Fruit fly (Drosophila melanogaster) whole organism, embryonic: ENCODE measurements around the gene brat.

Experiments
- CG10147 ChIP-seq: fragments of 200-800 bp; sonication (Bioruptor generic); optimal IDR thresholded peaks from 2 replicates; lab custom pipeline; 2019; ENCODE audit warnings: missing biosample characterization, mild to moderate bottlenecking, missing genetic modification characterization, moderate library complexity
- CG10366 ChIP-seq: fragments of 200-800 bp; sonication (Bioruptor generic); IDR thresholded peaks from 2 replicates; pipeline ENCODE4 v1.3.6; 2022; ENCODE audit warnings: missing biosample characterization, missing genetic modification characterization
- CG10431 ChIP-seq: fragments of 200-800 bp; sonication (Bioruptor generic); optimal IDR thresholded peaks from 3 replicates; lab custom pipeline; 2018; ENCODE audit warnings: missing biosample characterization, mild to moderate bottlenecking, missing genetic modification characterization
- CG11247 ChIP-seq: fragments of 200-800 bp; sonication (Bioruptor generic); IDR thresholded peaks from 2 replicates; pipeline ENCODE4 v1.3.6; 2022; ENCODE audit warnings: missing biosample characterization, missing genetic modification characterization
- CG12236 ChIP-seq: fragments of 200-800 bp; sonication (Bioruptor generic); optimal IDR thresholded peaks from 2 replicates; lab custom pipeline; 2016; ENCODE audit warnings: missing biosample characterization, missing genetic modification characterization
- CG16779 ChIP-seq: fragments of 200-800 bp; sonication (Bioruptor generic); IDR thresholded peaks from 2 replicates; pipeline ENCODE4 v1.3.6; 2022; ENCODE audit warnings: missing biosample characterization, missing genetic modification characterization
- CG30403 ChIP-seq: fragments of 200-800 bp; sonication (Bioruptor generic); optimal IDR thresholded peaks from 3 replicates; lab custom pipeline; 2016; ENCODE audit warnings: missing biosample characterization, missing genetic modification characterization
- CG31365 ChIP-seq: fragments of 200-800 bp; sonication (Bioruptor generic); optimal IDR thresholded peaks from 2 replicates; lab custom pipeline; 2018; ENCODE audit warnings: missing biosample characterization, mild to moderate bottlenecking, missing genetic modification characterization
- CG32772 ChIP-seq: fragments of 200-800 bp; sonication (Bioruptor generic); IDR thresholded peaks from 2 replicates; pipeline ENCODE4 v1.3.6; 2022; ENCODE audit warnings: missing biosample characterization, missing genetic modification characterization
- CG33557 ChIP-seq: fragments of 200-800 bp; sonication (Bioruptor generic); optimal IDR thresholded peaks from 2 replicates; lab custom pipeline; 2019; ENCODE audit warnings: missing biosample characterization, mild to moderate bottlenecking, missing genetic modification characterization, moderate library complexity
- CG34224 ChIP-seq: fragments of 200-800 bp; sonication (Bioruptor generic); IDR thresholded peaks from 3 replicates; pipeline ENCODE4 v1.3.6; 2022; ENCODE audit warnings: missing biosample characterization, missing genetic modification characterization; ENCODE audit not compliant: partially characterized antibody
- CG4404 ChIP-seq: fragments of 200-800 bp; sonication (Bioruptor generic); IDR thresholded peaks from 2 replicates; pipeline ENCODE4 v1.3.6; 2022; ENCODE audit warnings: missing biosample characterization, missing genetic modification characterization
- CG6272 ChIP-seq: fragments of 200-800 bp; sonication (Bioruptor generic); IDR thresholded peaks from 2 replicates; pipeline ENCODE4 v1.3.6; 2022; ENCODE audit warnings: missing biosample characterization, missing genetic modification characterization
- CG6765 ChIP-seq: fragments of 200-800 bp; sonication (Bioruptor generic); optimal IDR thresholded peaks from 3 replicates; lab custom pipeline; 2017; ENCODE audit warnings: missing biosample characterization, mild to moderate bottlenecking, missing genetic modification characterization
- CG7745 ChIP-seq: fragments of 200-800 bp; sonication (Bioruptor generic); optimal IDR thresholded peaks from 2 replicates; lab custom pipeline; 2018; ENCODE audit warnings: missing biosample characterization, mild to moderate bottlenecking, missing genetic modification characterization, moderate library complexity
- CG7963 ChIP-seq: fragments of 200-800 bp; sonication (Bioruptor generic); IDR thresholded peaks from 3 replicates; pipeline ENCODE4 v1.3.6; 2022; ENCODE audit warnings: missing biosample characterization, missing genetic modification characterization; ENCODE audit not compliant: partially characterized antibody
- CG8388 ChIP-seq: fragments of 200-800 bp; sonication (Bioruptor generic); optimal IDR thresholded peaks from 2 replicates; lab custom pipeline; 2019; ENCODE audit warnings: missing biosample characterization, mild to moderate bottlenecking, missing genetic modification characterization, moderate library complexity
- CG9609 ChIP-seq: fragments of 200-800 bp; sonication (Bioruptor generic); optimal IDR thresholded peaks from 3 replicates; lab custom pipeline; 2016; ENCODE audit warnings: missing biosample characterization, missing genetic modification characterization
- CG9817 ChIP-seq: fragments of 200-800 bp; sonication (Bioruptor generic); optimal IDR thresholded peaks from 2 replicates; lab custom pipeline; 2018; ENCODE audit warnings: missing biosample characterization, mild to moderate bottlenecking, missing genetic modification characterization, moderate library complexity
- D ChIP-seq, 2 experiments: fragments of 200-800 bp in 1 of 2; fragments of >200 bp in 1 of 2; sonication (Bioruptor generic) in 1 of 2; optimal IDR thresholded peaks; 2 replicates in 1 of 2; 3 replicates in 1 of 2; lab custom pipeline; 2017; ENCODE audit warnings: mild to moderate bottlenecking in 1 of 2, missing biosample characterization in 1 of 2, missing genetic modification characterization in 1 of 2, missing genetic modification reagents in 1 of 2
- Dek ChIP-seq: fragments of 200-800 bp; sonication (Bioruptor generic); optimal IDR thresholded peaks from 3 replicates; lab custom pipeline; 2019; ENCODE audit warnings: missing biosample characterization, mild to moderate bottlenecking, missing genetic modification characterization, moderate library complexity
- Dfd ChIP-seq, 2 experiments: fragments of >200 bp; optimal IDR thresholded peaks; 2 replicates each; lab custom pipeline; 2017; ENCODE audit warnings: missing biosample characterization in 2 of 2, missing genetic modification characterization in 2 of 2
- E2f1 ChIP-seq: fragments of 200-800 bp; sonication (Bioruptor generic); IDR thresholded peaks from 2 replicates; pipeline ENCODE4 v1.3.6; 2022; ENCODE audit warnings: missing biosample characterization, missing genetic modification characterization
- GATAe ChIP-seq: fragments of 200-800 bp; sonication (Bioruptor generic); conservative IDR thresholded peaks from 2 replicates; pipeline ENCODE4 v1.3.6; 2022; ENCODE audit warnings: missing biosample characterization, missing genetic modification characterization
- Gug ChIP-seq: fragments of 200-800 bp; sonication (Bioruptor generic); IDR thresholded peaks from 4 replicates; pipeline ENCODE4 v1.3.6; 2022; ENCODE audit warnings: missing biosample characterization, missing genetic modification characterization
- H2.0 ChIP-seq: fragments of 200-800 bp; sonication (Bioruptor generic); IDR thresholded peaks from 2 replicates; pipeline ENCODE4 v1.3.6; 2022; ENCODE audit warnings: missing biosample characterization, missing genetic modification characterization
- Hand ChIP-seq: fragments of 200-800 bp; sonication (Bioruptor generic); optimal IDR thresholded peaks from 2 replicates; lab custom pipeline; 2017; ENCODE audit warnings: mild to moderate bottlenecking, missing biosample characterization, missing genetic modification reagents, missing genetic modification characterization
- Hmr ChIP-seq: fragments of 200-800 bp; sonication (Bioruptor generic); optimal IDR thresholded peaks from 3 replicates; lab custom pipeline; 2017; ENCODE audit warnings: mild to moderate bottlenecking, missing biosample characterization, missing genetic modification reagents, missing genetic modification characterization
- MBD-R2 ChIP-seq: fragments of 200-800 bp; sonication (Bioruptor generic); IDR thresholded peaks from 2 replicates; pipeline ENCODE4 v1.3.6; 2022; ENCODE audit warnings: missing biosample characterization, missing genetic modification characterization
- ara ChIP-seq: fragments of 200-800 bp; sonication (Bioruptor generic); IDR thresholded peaks from 2 replicates; pipeline ENCODE4 v1.3.6; 2022; ENCODE audit warnings: missing biosample characterization, missing genetic modification characterization
- bsh ChIP-seq, 2 experiments: fragments of 200-800 bp; sonication (Bioruptor generic); optimal IDR thresholded peaks; 2 replicates each; lab custom pipeline; 2017 to 2018; ENCODE audit warnings: mild to moderate bottlenecking in 2 of 2, missing biosample characterization in 2 of 2, missing genetic modification characterization in 2 of 2, moderate library complexity in 1 of 2
- da ChIP-seq: fragments of 200-800 bp; sonication (Bioruptor generic); optimal IDR thresholded peaks from 2 replicates; lab custom pipeline; 2016; ENCODE audit warnings: missing biosample characterization, missing genetic modification characterization
- dysf ChIP-seq: fragments of 200-800 bp; sonication (Bioruptor generic); IDR thresholded peaks from 3 replicates; pipeline ENCODE4 v1.3.6; 2022; ENCODE audit warnings: missing biosample characterization, missing genetic modification characterization
- fu2 ChIP-seq: fragments of 200-800 bp; sonication (Bioruptor generic); optimal IDR thresholded peaks from 2 replicates; lab custom pipeline; 2016; ENCODE audit warnings: missing biosample characterization, missing genetic modification characterization
- grn ChIP-seq: fragments of 200-800 bp; sonication (Bioruptor generic); optimal IDR thresholded peaks from 3 replicates; lab custom pipeline; 2017; ENCODE audit warnings: missing biosample characterization, missing genetic modification characterization
- insv ChIP-seq, 2 experiments: fragments of 200-800 bp; sonication (Bioruptor generic); optimal IDR thresholded peaks; 3 replicates each; lab custom pipeline; 2016 to 2018; ENCODE audit warnings: missing biosample characterization in 2 of 2, missing genetic modification characterization in 2 of 2
- inv ChIP-seq: fragments of 200-800 bp; sonication (Bioruptor generic); IDR thresholded peaks from 2 replicates; pipeline ENCODE4 v1.3.6; 2022; ENCODE audit warnings: missing biosample characterization, missing genetic modification characterization; ENCODE audit not compliant: partially characterized antibody
- ken ChIP-seq: fragments of 200-800 bp; sonication (Bioruptor generic); IDR thresholded peaks from 3 replicates; pipeline ENCODE4 v1.3.6; 2022; ENCODE audit warnings: missing biosample characterization, missing genetic modification characterization
- nom ChIP-seq: fragments of 200-800 bp; sonication (Bioruptor generic); optimal IDR thresholded peaks from 2 replicates; lab custom pipeline; 2017; ENCODE audit warnings: missing biosample characterization, missing genetic modification characterization, mild to moderate bottlenecking, moderate library complexity, missing genetic modification reagents
- pho ChIP-seq: fragments of 200-800 bp; sonication (Bioruptor generic); optimal IDR thresholded peaks from 2 replicates; lab custom pipeline; 2016; ENCODE audit warnings: missing biosample characterization, missing genetic modification characterization
- psq ChIP-seq: fragments of 200-800 bp; sonication (Bioruptor generic); optimal IDR thresholded peaks from 2 replicates; lab custom pipeline; 2017; ENCODE audit warnings: missing biosample characterization, missing genetic modification characterization
- sens-2 ChIP-seq: fragments of 200-800 bp; sonication (Bioruptor generic); IDR thresholded peaks from 2 replicates; pipeline ENCODE4 v1.3.6; 2022; ENCODE audit warnings: missing biosample characterization, missing genetic modification characterization
- so ChIP-seq: fragments of 200-800 bp; sonication (Bioruptor generic); IDR thresholded peaks from 3 replicates; pipeline ENCODE4 v1.3.6; 2022; ENCODE audit warnings: missing biosample characterization, missing genetic modification characterization
- vfl ChIP-seq: fragments of 200-800 bp; sonication (Bioruptor generic); optimal IDR thresholded peaks from 2 replicates; lab custom pipeline; 2016; ENCODE audit warnings: missing biosample characterization, missing genetic modification characterization

Gene brat

dm6 chr2L:19196443-19197044 lies 62.9 kb downstream of the brat start (continued):
- TF ChIP-seq Dfd (GFP tag; optimal IDR thresholded peaks at IDR 0.05; lab: Kevin White, UChicago) (no peak), insv (GFP tag; optimal IDR thresholded peaks at IDR 0.05; lab: Kevin White, UChicago) (no peak), sens-2 (GFP tag; lab: Robert Waterston, UW) (peak; percentile 61), CG4404 (GFP tag; lab: Robert Waterston, UW) (peak; percentile 76), D (optimal IDR thresholded peaks at IDR 0.05; lab: Kevin White, UChicago) (no peak), D (GFP tag; optimal IDR thresholded peaks at IDR 0.05; lab: Kevin White, UChicago) (peak; percentile 76), so (GFP tag; lab: Robert Waterston, UW) (peak; percentile 59; the same call in 1 of the 3 replicates), CG33557 (peak; percentile 72), nom (GFP tag; lab: Kevin White, UChicago) (peak; percentile 78), inv (GFP tag; lab: Robert Waterston, UW) (no peak), pho (GFP tag; lab: Kevin White, UChicago) (no peak), CG10366 (peak; percentile 64), Dek (tag; lab: Kevin White, UChicago) (no peak), CG6765 (GFP tag; lab: Kevin White, UChicago) (no peak), Gug (GFP tag; lab: Robert Waterston, UW) (peak; percentile 48; the same call in 2 of the 4 replicates), psq (GFP tag; lab: Kevin White, UChicago) (no peak), ara (GFP tag; lab: Robert Waterston, UW) (peak; percentile 91), CG30403 (GFP tag; lab: Kevin White, UChicago) (peak; percentile 37), bsh (GFP tag; optimal IDR thresholded peaks at IDR 0.05; lab: Kevin White, UChicago) (peak; percentile 47 to 80), CG31365 (tag; lab: Kevin White, UChicago) (no peak), CG6272 (GFP tag; lab: Robert Waterston, UW) (no peak), CG11247 (GFP tag; lab: Robert Waterston, UW) (peak; percentile 34; the same call in 1 of the 2 replicates), CG7963 (no peak), CG32772 (GFP tag; lab: Robert Waterston, UW) (peak; percentile 69), CG10147 (GFP tag; lab: Kevin White, UChicago) (no peak), Hand (GFP tag; lab: Kevin White, UChicago) (no peak), CG34224 (GFP tag; lab: Robert Waterston, UW) (no peak), MBD-R2 (no peak), CG10431 (GFP tag; lab: Kevin White, UChicago) (peak; percentile 19), da (GFP tag; lab: Kevin White, UChicago) (no peak), CG8388 (GFP tag; lab: Kevin White, UChicago) (peak; percentile 46), Hmr (GFP tag; lab: Kevin White, UChicago) (peak; percentile 3), vfl (GFP tag; lab: Kevin White, UChicago) (no peak), CG9609 (GFP tag; lab: Kevin White, UChicago) (peak; percentile 12), CG12236 (GFP tag; lab: Kevin White, UChicago) (no peak), E2f1 (GFP tag; lab: Robert Waterston, UW) (peak; percentile 64), H2.0 (GFP tag; lab: Robert Waterston, UW) (peak; percentile 55), dysf (GFP tag; lab: Robert Waterston, UW) (peak; percentile 55; the same call in 2 of the 3 replicates), ken (GFP tag; lab: Robert Waterston, UW) (peak; percentile 81), CG16779 (GFP tag; lab: Robert Waterston, UW) (no peak), CG7745 (tag; lab: Kevin White, UChicago) (no peak), GATAe (GFP tag; lab: Robert Waterston, UW) (no peak), fu2 (GFP tag; lab: Kevin White, UChicago) (no peak), grn (GFP tag; lab: Kevin White, UChicago) (no peak), CG9817 (tag; lab: Kevin White, UChicago) (no peak)
- TF ChIP-seq, all 482 proteins: peak for 257
